Worm (Caenorhabditis elegans) whole organism, L3 larva: ENCODE measurements around the gene wht-7.
A peak's percentile ranks its signal among the peaks of the same experiment; 100 is the strongest.

Source experiments
- R02D3.7 ChIP-seq: fragments of 150-350 bp; optimal IDR thresholded peaks from 2 replicates; lab custom pipeline; 2014; ENCODE audit warnings: missing biosample characterization, missing genetic modification characterization
- ZK546.5 ChIP-seq: sonication (generic microtip); optimal IDR thresholded peaks from 2 replicates; lab custom pipeline; 2017; ENCODE audit warnings: missing biosample characterization, missing genetic modification characterization
- ama-1 ChIP-seq: fragments of 150-350 bp; optimal IDR thresholded peaks from 2 replicates; lab custom pipeline; 2018
- ceh-82 ChIP-seq: fragments of 150-350 bp; optimal IDR thresholded peaks from 2 replicates; lab custom pipeline; 2014; ENCODE audit warnings: missing biosample characterization, missing genetic modification characterization
- daf-12 ChIP-seq: fragments of 150-350 bp; optimal IDR thresholded peaks from 2 replicates; lab custom pipeline; 2014; ENCODE audit warnings: missing biosample characterization, missing genetic modification reagents, missing genetic modification characterization
- egl-27 ChIP-seq: sonication (generic microtip); optimal IDR thresholded peaks from 4 replicates; lab custom pipeline; 2017; ENCODE audit warnings: missing biosample characterization, missing genetic modification reagents, missing genetic modification characterization
- elt-1 ChIP-seq: fragments of 150-350 bp; optimal IDR thresholded peaks from 2 replicates; lab custom pipeline; 2014; ENCODE audit warnings: missing biosample characterization, missing genetic modification characterization
- elt-2 ChIP-seq: sonication (generic microtip); optimal IDR thresholded peaks from 2 replicates; lab custom pipeline; 2016; ENCODE audit warnings: missing genetic modification reagents, mild to moderate bottlenecking, missing genetic modification characterization, missing compliant biosample characterization
- elt-3 ChIP-seq, 3 experiments: fragments of 150-350 bp in 1 of 3; sonication (generic microtip) in 2 of 3; optimal IDR thresholded peaks; 2 replicates in 2 of 3; 4 replicates in 1 of 3; lab custom pipeline; 2014 to 2017; ENCODE audit warnings: missing biosample characterization in 3 of 3, missing genetic modification characterization in 3 of 3
- eor-1 ChIP-seq, 2 experiments: fragments of 150-350 bp; optimal IDR thresholded peaks; 2 replicates each; lab custom pipeline; 2014 to 2018; ENCODE audit warnings: missing biosample characterization in 2 of 2, missing genetic modification characterization in 2 of 2
- jun-1 ChIP-seq: fragments of 150-350 bp; optimal IDR thresholded peaks from 2 replicates; lab custom pipeline; 2014; ENCODE audit warnings: missing biosample characterization, missing genetic modification reagents, missing genetic modification characterization
- lin-15B ChIP-seq: fragments of 150-350 bp; optimal IDR thresholded peaks from 2 replicates; lab custom pipeline; 2014; ENCODE audit warnings: missing biosample characterization, missing genetic modification characterization
- lin-39 ChIP-seq: fragments of 150-350 bp; optimal IDR thresholded peaks from 2 replicates; lab custom pipeline; 2018; ENCODE audit warnings: missing biosample characterization, missing genetic modification reagents, missing genetic modification characterization
- lsy-12 ChIP-seq: sonication (generic microtip); optimal IDR thresholded peaks from 2 replicates; lab custom pipeline; 2016; ENCODE audit warnings: mild to moderate bottlenecking, missing genetic modification characterization, missing compliant biosample characterization
- mdl-1 ChIP-seq: fragments of 150-350 bp; optimal IDR thresholded peaks from 2 replicates; lab custom pipeline; 2014; ENCODE audit warnings: missing biosample characterization, missing genetic modification characterization
- nfya-1 ChIP-seq: sonication (generic microtip); optimal IDR thresholded peaks from 2 replicates; lab custom pipeline; 2017; ENCODE audit warnings: missing genetic modification characterization, mild to moderate bottlenecking, missing compliant biosample characterization, antibody characterized with exemption, moderate library complexity; ENCODE audit not compliant: insufficient read depth
- nhr-11 ChIP-seq: fragments of 150-350 bp; optimal IDR thresholded peaks from 2 replicates; lab custom pipeline; 2014; ENCODE audit warnings: missing biosample characterization, missing genetic modification characterization
- nhr-23 ChIP-seq: fragments of 150-350 bp; optimal IDR thresholded peaks from 2 replicates; lab custom pipeline; 2014; ENCODE audit warnings: missing biosample characterization, missing genetic modification reagents, missing genetic modification characterization
- nhr-237 ChIP-seq: fragments of 150-350 bp; optimal IDR thresholded peaks from 2 replicates; lab custom pipeline; 2014; ENCODE audit warnings: missing biosample characterization, missing genetic modification characterization
- nhr-25 ChIP-seq: sonication (generic microtip); optimal IDR thresholded peaks from 2 replicates; lab custom pipeline; 2017; ENCODE audit warnings: missing biosample characterization, missing genetic modification characterization
- nhr-28 ChIP-seq: fragments of 150-350 bp; optimal IDR thresholded peaks from 2 replicates; lab custom pipeline; 2014; ENCODE audit warnings: missing biosample characterization, missing genetic modification characterization
- nhr-43 ChIP-seq: sonication (generic microtip); optimal IDR thresholded peaks from 2 replicates; lab custom pipeline; 2016; ENCODE audit warnings: mild to moderate bottlenecking, missing genetic modification characterization, missing compliant biosample characterization; ENCODE audit not compliant: poor library complexity, severe bottlenecking
- nhr-67 ChIP-seq: fragments of 150-350 bp; optimal IDR thresholded peaks from 2 replicates; lab custom pipeline; 2014; ENCODE audit warnings: missing biosample characterization, missing genetic modification characterization
- skn-1 ChIP-seq: fragments of 150-350 bp; optimal IDR thresholded peaks from 2 replicates; lab custom pipeline; 2014; ENCODE audit warnings: missing biosample characterization, missing genetic modification characterization
- snpc-4 ChIP-seq: fragments of 150-350 bp; optimal IDR thresholded peaks from 2 replicates; lab custom pipeline; 2014; ENCODE audit warnings: missing biosample characterization, missing genetic modification characterization
- unc-39 ChIP-seq: sonication (generic microtip); optimal IDR thresholded peaks from 4 replicates; lab custom pipeline; 2017; ENCODE audit warnings: missing biosample characterization, missing genetic modification characterization
- ztf-11 ChIP-seq: fragments of 150-350 bp; optimal IDR thresholded peaks from 2 replicates; lab custom pipeline; 2014; ENCODE audit warnings: missing biosample characterization, missing genetic modification characterization
- ztf-4 ChIP-seq: fragments of 150-350 bp; optimal IDR thresholded peaks from 2 replicates; lab custom pipeline; 2014; ENCODE audit warnings: missing biosample characterization, missing genetic modification characterization

Gene wht-7

DNA sequence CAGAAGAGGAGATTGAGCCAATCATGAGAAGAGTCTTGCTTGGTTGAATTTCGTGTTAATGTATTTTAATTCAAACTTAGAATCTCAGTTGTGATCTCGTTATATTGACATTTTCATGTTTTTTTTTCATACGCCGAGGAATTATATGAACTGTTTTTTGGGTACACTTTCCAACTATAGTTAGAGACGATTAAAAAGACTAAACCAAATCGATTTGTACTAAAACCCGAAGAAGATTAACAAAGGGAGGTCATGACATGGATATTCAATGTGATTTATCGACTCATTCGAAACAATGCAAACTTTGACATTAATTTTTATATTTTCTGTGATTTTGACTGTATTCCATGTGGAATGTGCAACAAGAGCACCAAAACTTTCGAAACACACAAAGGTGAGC is 1.5 kb downstream of the wht-7 start, which contains the start of gene Y42G9A.2:
TSS of gene Y42G9A.2 (plus strand) at position 284 of the 400 bp plus-strand sequence.
- TF ChIP-seq jun-1 (tag; lab: Kevin White, UChicago): peak; percentile 31
- TF ChIP-seq daf-12 (tag; lab: Kevin White, UChicago): no peak
- peak; percentile 52 for TF ChIP-seq nhr-43 (tag; lab: Kevin White, UChicago)

DNA sequence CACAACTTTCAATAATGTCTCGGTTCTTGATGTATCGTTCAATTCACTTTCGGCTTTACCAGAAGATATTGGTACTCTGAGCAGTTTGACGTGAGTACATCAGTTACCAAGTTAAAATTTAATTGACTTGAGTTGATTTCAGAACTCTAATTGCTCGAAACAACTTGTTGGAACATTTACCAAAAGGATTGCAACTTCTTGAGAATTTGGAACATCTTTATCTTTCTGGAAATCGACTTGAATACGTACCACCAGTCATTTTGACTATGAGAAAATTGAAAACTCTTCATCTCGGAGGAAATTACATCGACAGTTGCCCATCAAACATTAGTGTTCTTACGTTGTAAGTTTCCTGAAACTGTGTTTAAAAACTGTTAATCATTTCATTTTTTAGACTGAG is 2.6 kb downstream of the wht-7 start:
- no peak for TF ChIP-seq egl-27 (tag; lab: Kevin White, UChicago)
- no peak for TF ChIP-seq skn-1 (tag; lab: Kevin White, UChicago)
- no peak for TF ChIP-seq daf-12 (tag; lab: Kevin White, UChicago)

- TF ChIP-seq ceh-82 (tag; lab: Kevin White, UChicago): no peak
- peak; percentile 3 for TF ChIP-seq jun-1 (tag; lab: Kevin White, UChicago)
- TF ChIP-seq elt-2 (tag; lab: Kevin White, UChicago): peak; percentile 17
- no peak for TF ChIP-seq ztf-11 (tag; lab: Kevin White, UChicago)
- TF ChIP-seq nhr-23 (tag; lab: Kevin White, UChicago): peak; percentile 10
- TF ChIP-seq nhr-67 (tag; lab: Kevin White, UChicago): no peak
- TF ChIP-seq ZK546.5: no peak
- TF ChIP-seq skn-1 (tag; lab: Kevin White, UChicago): peak; percentile 89
- TF ChIP-seq, all 47 proteins: peak for 4
Measured at ce11 chrIII:6145896-6146295, 3.5 kb downstream of the wht-7 start, which contains the start of gene Y42G9A.3. Y42G9A.3 (plus strand) TSS chrIII:6146258.

DNA sequence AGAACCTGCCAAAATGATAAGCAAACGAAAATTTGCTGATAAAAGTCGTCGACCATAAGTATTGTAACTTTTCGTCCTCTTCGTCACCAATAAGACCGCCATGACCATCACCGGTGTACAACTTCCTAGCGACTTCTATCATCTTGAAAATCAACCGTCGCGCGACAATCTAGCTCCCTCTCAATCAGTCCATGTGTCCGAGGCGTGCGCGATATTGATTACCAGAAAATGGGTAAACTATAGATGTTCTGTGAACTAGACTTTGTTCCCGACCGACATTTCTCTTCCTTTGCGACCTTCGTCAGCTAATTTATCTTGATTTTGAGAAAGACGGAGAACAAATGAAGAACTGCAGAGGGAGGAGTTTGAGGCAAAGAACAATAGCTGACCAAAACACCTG is 4.1 kb downstream of the wht-7 start:
- TF ChIP-seq ama-1 (lab: Kevin White, UChicago) (peak; percentile 6), R02D3.7 (tag; lab: Kevin White, UChicago) (no peak), ztf-4 (tag; lab: Kevin White, UChicago) (no peak), jun-1 (tag; lab: Kevin White, UChicago) (peak; percentile 24), nhr-25 (tag; lab: Kevin White, UChicago) (peak; percentile 49), eor-1 (tag; optimal IDR thresholded peaks at IDR 0.05; lab: Kevin White, UChicago) (no peak), nhr-43 (tag; lab: Kevin White, UChicago) (peak; percentile 72), elt-3 (tag; optimal IDR thresholded peaks at IDR 0.05; lab: Kevin White, UChicago) (peak in 1 of 3 experiments; percentile 30), nhr-23 (tag; lab: Kevin White, UChicago) (peak; percentile 82), elt-2 (tag; lab: Kevin White, UChicago) (peak; percentile 42)

DNA sequence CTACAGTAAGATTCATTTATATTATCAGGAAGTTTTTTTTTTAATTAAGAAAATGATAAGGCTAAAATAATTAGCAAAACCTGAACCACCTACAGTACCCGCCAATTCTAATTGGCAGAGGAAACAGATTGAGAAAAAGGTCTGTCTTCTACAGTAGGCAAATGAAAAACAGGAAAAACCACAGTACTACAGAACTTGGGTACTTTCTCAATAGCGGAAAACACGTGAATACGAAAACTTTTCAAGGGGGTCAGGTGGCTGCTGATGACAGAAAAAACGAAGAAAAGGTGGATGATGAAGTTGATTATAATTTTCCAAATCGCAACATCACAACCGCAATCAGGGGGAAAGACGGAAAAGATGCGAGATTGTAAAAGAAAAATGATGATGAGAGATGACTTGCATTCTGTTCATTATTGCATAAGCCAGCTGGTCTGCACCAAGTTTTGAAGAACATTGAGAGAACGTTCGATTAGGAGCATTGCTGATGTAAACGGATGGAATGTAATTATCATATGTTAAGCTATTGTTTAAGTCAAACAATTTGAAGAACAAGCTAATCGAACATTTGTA is 4.9 kb downstream of the wht-7 start:
- peak; percentile 29 for TF ChIP-seq lsy-12
- peak; percentile 30 for TF ChIP-seq nhr-43 (tag; lab: Kevin White, UChicago)
- TF ChIP-seq nfya-1 (tag; lab: Kevin White, UChicago): peak; percentile 76
- no peak for TF ChIP-seq eor-1 (tag; optimal IDR thresholded peaks at IDR 0.05; lab: Kevin White, UChicago)
- peak; percentile 11 for TF ChIP-seq mdl-1 (tag; lab: Kevin White, UChicago)
- peak; percentile 75 for TF ChIP-seq jun-1 (tag; lab: Kevin White, UChicago)
- peak; percentile 7 for TF ChIP-seq nhr-23 (tag; lab: Kevin White, UChicago)
- no peak for TF ChIP-seq ztf-11 (tag; lab: Kevin White, UChicago)
- TF ChIP-seq snpc-4 (tag; lab: Kevin White, UChicago): no peak
- TF ChIP-seq nhr-11 (tag; lab: Kevin White, UChicago): peak; percentile 34
- TF ChIP-seq nhr-237 (tag; lab: Kevin White, UChicago): no peak

ce11 chrIII:6141532-6141931 is 7.9 kb downstream of the wht-7 start:
- TF ChIP-seq lin-15B (tag; lab: Kevin White, UChicago): no peak
- TF ChIP-seq unc-39 (tag; lab: Kevin White, UChicago): no peak
- TF ChIP-seq lin-39: peak; percentile 30
- TF ChIP-seq nhr-23 (tag; lab: Kevin White, UChicago): no peak
- TF ChIP-seq nfya-1 (tag; lab: Kevin White, UChicago): peak; percentile 55
- TF ChIP-seq elt-3 (tag; optimal IDR thresholded peaks at IDR 0.05; lab: Kevin White, UChicago): no peak
- TF ChIP-seq nhr-28 (tag; lab: Kevin White, UChicago): no peak
- no peak for TF ChIP-seq ztf-4 (tag; lab: Kevin White, UChicago)
- TF ChIP-seq elt-1: peak; percentile 29
- no peak for TF ChIP-seq nhr-11 (tag; lab: Kevin White, UChicago)
- peak; percentile 10 for TF ChIP-seq jun-1 (tag; lab: Kevin White, UChicago)
